Worm (Caenorhabditis elegans): ENCODE measurements around the gene F28C6.8.

DNA sequence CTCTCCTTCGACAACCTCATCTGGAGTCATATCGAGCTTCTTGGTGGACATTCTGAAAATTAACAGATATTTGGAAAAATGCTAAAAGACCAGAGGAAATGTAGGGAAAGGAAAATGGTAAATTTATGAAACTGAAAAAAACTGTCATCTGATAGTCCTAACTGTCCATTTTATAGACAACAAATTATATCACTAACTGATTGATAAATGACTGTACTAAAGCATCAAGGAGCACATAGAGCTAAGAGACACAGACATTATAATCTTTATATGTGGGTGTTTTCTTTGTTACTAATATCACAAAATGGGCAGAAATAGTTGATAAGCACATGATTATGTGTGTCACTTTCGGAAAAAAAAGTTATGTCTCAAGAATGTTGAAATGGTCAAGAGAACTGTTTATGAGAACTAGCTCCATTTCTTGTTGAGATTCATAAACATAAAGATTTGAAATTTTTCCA is 39.8 kb upstream of the F28C6.8 start, which contains the start of gene F54C9.3:
- TF ChIP-seq ceh-6 (GFP tag; optimal IDR thresholded peaks at IDR 0.05) (no peak), tbx-2 (tag; optimal IDR thresholded peaks at IDR 0.05) (no peak), ets-4 (tag; optimal IDR thresholded peaks at IDR 0.05) (no peak)

All from whole organism, late embryonic.